Fruit fly (Drosophila melanogaster) whole organism, wandering third instar larva: ENCODE results near the gene Polr1D.

ENCODE experiments used
- CG32264 ChIP-seq: fragments of 200-800 bp; sonication (Bioruptor generic); optimal IDR thresholded peaks from 2 replicates; lab custom pipeline; 2016; ENCODE audit warnings: missing biosample characterization, missing genetic modification characterization
- Dfd ChIP-seq: fragments of >200 bp; optimal IDR thresholded peaks from 2 replicates; lab custom pipeline; 2017; ENCODE audit warnings: missing biosample characterization, missing genetic modification characterization
- Hnf4 ChIP-seq: fragments of 200-800 bp; sonication (Bioruptor generic); optimal IDR thresholded peaks from 2 replicates; lab custom pipeline; 2016; ENCODE audit warnings: missing biosample characterization, mild to moderate bottlenecking, missing genetic modification characterization
- Hr78 ChIP-seq: fragments of >200 bp; optimal IDR thresholded peaks from 2 replicates; lab custom pipeline; 2017; ENCODE audit warnings: missing biosample characterization, missing genetic modification characterization
- Rel ChIP-seq, 2 experiments: fragments of 200-800 bp; sonication (Bioruptor generic) in 1 of 2; optimal IDR thresholded peaks; 2 replicates in 1 of 2; 3 replicates in 1 of 2; lab custom pipeline; 2016 to 2019; ENCODE audit warnings: mild to moderate bottlenecking in 2 of 2, missing biosample characterization in 2 of 2, missing genetic modification characterization in 2 of 2, moderate library complexity in 1 of 2
- Sp1 ChIP-seq: fragments of 200-800 bp; sonication (Bioruptor generic); optimal IDR thresholded peaks from 3 replicates; lab custom pipeline; 2019; ENCODE audit warnings: missing biosample characterization, mild to moderate bottlenecking, missing genetic modification characterization, moderate library complexity
- brk ChIP-seq: fragments of 200-800 bp; sonication (Bioruptor generic); optimal IDR thresholded peaks from 2 replicates; lab custom pipeline; 2016; ENCODE audit warnings: missing biosample characterization, mild to moderate bottlenecking, missing genetic modification characterization
- dl ChIP-seq, 2 experiments: fragments of 175-275, 200-275 bp in 1 of 2; fragments of 200-275 bp in 1 of 2; sonication (Bioruptor generic); optimal IDR thresholded peaks; lab custom pipeline; 2018; ENCODE audit warnings: mild to moderate bottlenecking in 2 of 2, missing biosample characterization in 2 of 2, missing genetic modification characterization in 2 of 2, moderate library complexity in 2 of 2; ENCODE audit not compliant: partially characterized antibody in 2 of 2, insufficient read depth in 1 of 2
- ey ChIP-seq: fragments of 200-800 bp; sonication (Bioruptor generic); optimal IDR thresholded peaks from 2 replicates; lab custom pipeline; 2016; ENCODE audit warnings: missing biosample characterization, missing genetic modification characterization
- rgr ChIP-seq: fragments of 200-800 bp; sonication (Bioruptor generic); optimal IDR thresholded peaks from 3 replicates; lab custom pipeline; 2016; ENCODE audit warnings: missing biosample characterization, mild to moderate bottlenecking, missing genetic modification characterization
- sage ChIP-seq: fragments of 200-800 bp; sonication (Bioruptor generic); optimal IDR thresholded peaks from 2 replicates; lab custom pipeline; 2016; ENCODE audit warnings: missing biosample characterization, mild to moderate bottlenecking, missing genetic modification characterization
- tai ChIP-seq: sonication (Bioruptor generic); optimal IDR thresholded peaks from 2 replicates; lab custom pipeline; 2016; ENCODE audit warnings: missing biosample characterization, missing genetic modification characterization
- usp ChIP-seq: fragments of >200 bp; optimal IDR thresholded peaks from 2 replicates; lab custom pipeline; 2017; ENCODE audit warnings: missing biosample characterization, missing genetic modification characterization

Gene Polr1D

DNA sequence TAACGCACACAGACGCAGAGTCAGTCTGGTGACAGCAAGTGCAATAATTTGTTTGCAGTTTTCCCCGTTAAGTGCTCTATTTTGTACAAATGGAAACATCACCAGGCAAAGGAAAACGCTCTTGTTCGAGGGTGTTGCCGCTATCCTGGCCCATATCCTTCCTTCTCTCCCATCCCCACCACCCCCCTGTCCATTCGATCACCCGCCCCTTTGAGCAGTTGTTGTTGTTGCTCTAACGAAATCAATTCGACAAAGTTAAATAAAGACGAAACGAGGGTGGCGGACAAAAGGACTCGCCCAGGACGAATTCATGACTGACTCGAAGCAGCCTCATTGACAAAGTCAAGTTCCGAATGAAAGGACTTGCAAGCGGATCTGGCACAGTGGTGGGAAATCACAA lies 45.6 kb downstream of the Polr1D start:
- TF ChIP-seq usp (GFP tag; lab: Kevin White, UChicago) (no peak), sage (GFP tag; lab: Kevin White, UChicago) (no peak), Hnf4 (GFP tag; lab: Kevin White, UChicago) (no peak)

DNA sequence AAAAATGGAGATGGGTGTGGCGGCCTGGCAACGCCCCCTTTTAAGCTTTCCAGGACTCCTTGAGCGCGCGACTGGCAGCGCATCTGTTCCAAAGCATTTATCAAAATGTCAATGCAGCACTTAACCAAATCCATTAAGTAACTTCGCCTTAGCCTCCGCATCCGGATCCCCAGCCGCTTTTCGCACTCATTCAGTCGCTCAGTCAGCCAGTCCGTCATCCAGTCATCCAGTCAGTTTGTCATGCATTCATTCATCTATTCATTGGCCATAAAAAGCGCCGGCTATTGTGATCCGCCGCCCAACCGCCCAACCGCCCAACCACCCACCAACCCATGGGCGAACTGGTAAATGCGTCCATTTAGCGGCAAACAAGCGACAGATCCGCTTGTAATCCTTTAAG lies 46.1 kb downstream of the Polr1D start:
- no peak for TF ChIP-seq tai (GFP tag; lab: Kevin White, UChicago)
- TF ChIP-seq Rel (GFP tag; optimal IDR thresholded peaks at IDR 0.05; lab: Kevin White, UChicago): no peak
- TF ChIP-seq Rel (tag; optimal IDR thresholded peaks at IDR 0.05; lab: Kevin White, UChicago): no peak
- TF ChIP-seq rgr (GFP tag; lab: Kevin White, UChicago): no peak
- TF ChIP-seq Hr78 (GFP tag; lab: Kevin White, UChicago): no peak
- no peak for TF ChIP-seq brk (GFP tag; lab: Kevin White, UChicago)
- no peak for TF ChIP-seq CG32264 (GFP tag; lab: Kevin White, UChicago)
- TF ChIP-seq Hnf4 (GFP tag; lab: Kevin White, UChicago): no peak
- TF ChIP-seq dl (GFP tag; optimal IDR thresholded peaks at IDR 0.05; lab: Kevin White, UChicago; ENCODE audit: insufficient read depth in 1 of 2, partially characterized antibody in 2 of 2): no peak
- no peak for TF ChIP-seq Sp1
- TF ChIP-seq sage (GFP tag; lab: Kevin White, UChicago): no peak

DNA sequence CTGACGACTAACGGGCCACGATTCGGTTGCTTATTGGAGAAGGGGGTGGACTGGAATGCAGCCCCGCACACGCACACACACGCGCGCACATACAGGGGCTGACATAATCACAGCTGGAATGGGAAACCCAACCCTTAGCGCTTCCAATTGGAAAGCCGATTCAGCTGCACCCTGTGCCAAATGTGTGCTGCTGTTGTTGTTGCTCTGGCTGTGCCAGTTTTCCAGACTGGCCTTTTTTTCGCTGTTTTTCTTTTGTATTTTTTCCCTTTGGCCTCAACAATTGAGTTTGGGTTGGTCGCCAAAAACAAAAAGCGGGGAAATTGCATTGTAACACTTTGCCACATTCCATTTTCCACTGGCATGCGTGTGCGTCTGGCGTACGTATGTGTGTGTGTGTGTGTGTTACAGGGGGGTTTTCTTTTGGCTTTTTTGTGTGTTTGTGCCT lies 51.7 kb downstream of the Polr1D start:
- no peak for TF ChIP-seq ey (GFP tag; lab: Kevin White, UChicago)
- TF ChIP-seq Dfd (GFP tag; lab: Kevin White, UChicago): peak; percentile 60
